Fruit fly (Drosophila melanogaster) whole organism, embryonic: ENCODE measurements around the gene CG8236.

Experiments used
- Atf3 ChIP-seq: fragments of 200-800 bp; sonication (Bioruptor generic); optimal IDR thresholded peaks from 3 replicates; lab custom pipeline; 2016; ENCODE audit warnings: missing biosample characterization, missing genetic modification characterization
- Awh ChIP-seq: fragments of 200-800 bp; sonication (Bioruptor generic); IDR thresholded peaks from 2 replicates; pipeline ENCODE4, ENCODE4 v1.3.6; 2022; ENCODE audit warnings: missing biosample characterization, missing genetic modification characterization
- Blimp-1 ChIP-seq: fragments of 200-800 bp; sonication (Bioruptor generic); optimal IDR thresholded peaks from 3 replicates; lab custom pipeline; 2018; ENCODE audit warnings: missing biosample characterization, missing genetic modification characterization, mild to moderate bottlenecking, moderate library complexity, missing genetic modification reagents
- CG1024 ChIP-seq: fragments of 200-800 bp; sonication (Bioruptor generic); IDR thresholded peaks from 2 replicates; pipeline ENCODE4 v1.3.6; 2022; ENCODE audit warnings: missing biosample characterization, missing genetic modification characterization
- CG10431 ChIP-seq: fragments of 200-800 bp; sonication (Bioruptor generic); optimal IDR thresholded peaks from 3 replicates; lab custom pipeline; 2018; ENCODE audit warnings: missing biosample characterization, mild to moderate bottlenecking, missing genetic modification characterization
- CG11085 ChIP-seq: fragments of 200-800 bp; sonication (Bioruptor generic); IDR thresholded peaks from 2 replicates; pipeline ENCODE4 v1.3.6; 2022; ENCODE audit warnings: missing biosample characterization, missing genetic modification characterization
- CG11723 ChIP-seq: fragments of 200-800 bp; sonication (Bioruptor generic); optimal IDR thresholded peaks from 2 replicates; lab custom pipeline; 2017; ENCODE audit warnings: missing biosample characterization, mild to moderate bottlenecking, missing genetic modification characterization
- CG12299 ChIP-seq: fragments of 200-800 bp; sonication (Bioruptor generic); optimal IDR thresholded peaks from 2 replicates; lab custom pipeline; 2018; ENCODE audit warnings: missing biosample characterization, mild to moderate bottlenecking, missing genetic modification characterization
- CG15011 ChIP-seq: fragments of 200-800 bp; sonication (Bioruptor generic); optimal IDR thresholded peaks from 3 replicates; lab custom pipeline; 2018; ENCODE audit warnings: missing biosample characterization, mild to moderate bottlenecking, missing genetic modification characterization
- CG1529 ChIP-seq: fragments of 200-800 bp; sonication (Bioruptor generic); optimal IDR thresholded peaks from 3 replicates; lab custom pipeline; 2018; ENCODE audit warnings: missing biosample characterization, missing genetic modification characterization
- CG15696 ChIP-seq: fragments of 200-800 bp; sonication (Bioruptor generic); optimal IDR thresholded peaks from 2 replicates; lab custom pipeline; 2019; ENCODE audit warnings: missing biosample characterization, mild to moderate bottlenecking, missing genetic modification characterization, moderate library complexity
- CG16779 ChIP-seq: fragments of 200-800 bp; sonication (Bioruptor generic); IDR thresholded peaks from 2 replicates; pipeline ENCODE4 v1.3.6; 2022; ENCODE audit warnings: missing biosample characterization, missing genetic modification characterization
- CG18764 ChIP-seq: fragments of 200-800 bp; sonication (Bioruptor generic); optimal IDR thresholded peaks from 3 replicates; lab custom pipeline; 2016; ENCODE audit warnings: missing biosample characterization, missing genetic modification characterization
- CG2202 ChIP-seq: fragments of 200-800 bp; sonication (Bioruptor generic); optimal IDR thresholded peaks from 2 replicates; lab custom pipeline; 2018; ENCODE audit warnings: missing biosample characterization, mild to moderate bottlenecking, missing genetic modification characterization
- CG30403 ChIP-seq: fragments of 200-800 bp; sonication (Bioruptor generic); optimal IDR thresholded peaks from 3 replicates; lab custom pipeline; 2016; ENCODE audit warnings: missing biosample characterization, missing genetic modification characterization
- CG34376 ChIP-seq: fragments of 200-800 bp; sonication (Bioruptor generic); optimal IDR thresholded peaks from 2 replicates; lab custom pipeline; 2018; ENCODE audit warnings: missing biosample characterization, mild to moderate bottlenecking, missing genetic modification characterization
- CG3838 ChIP-seq: fragments of 200-800 bp; sonication (Bioruptor generic); optimal IDR thresholded peaks from 3 replicates; lab custom pipeline; 2016; ENCODE audit warnings: missing biosample characterization, missing genetic modification characterization
- CG4617 ChIP-seq: fragments of 200-800 bp; sonication (Bioruptor generic); optimal IDR thresholded peaks from 3 replicates; lab custom pipeline; 2016; ENCODE audit warnings: missing biosample characterization, missing genetic modification characterization, borderline replicate concordance
- CG5180 ChIP-seq: fragments of 200-800 bp; sonication (Bioruptor generic); optimal IDR thresholded peaks from 3 replicates; lab custom pipeline; 2017; ENCODE audit warnings: missing biosample characterization, missing genetic modification characterization, mild to moderate bottlenecking, moderate library complexity, missing genetic modification reagents
- CG9609 ChIP-seq: fragments of 200-800 bp; sonication (Bioruptor generic); optimal IDR thresholded peaks from 3 replicates; lab custom pipeline; 2016; ENCODE audit warnings: missing biosample characterization, missing genetic modification characterization
- Doc2 ChIP-seq: fragments of 200-800 bp; sonication (Bioruptor generic); IDR thresholded peaks from 2 replicates; pipeline ENCODE4 v1.3.6; 2022; ENCODE audit warnings: missing biosample characterization, missing genetic modification characterization
- E2f2 ChIP-seq: fragments of 200-800 bp; sonication (Bioruptor generic); IDR thresholded peaks from 2 replicates; pipeline ENCODE4 v1.3.6; 2022; ENCODE audit warnings: missing biosample characterization, missing genetic modification characterization
- Hand ChIP-seq: fragments of 200-800 bp; sonication (Bioruptor generic); optimal IDR thresholded peaks from 2 replicates; lab custom pipeline; 2017; ENCODE audit warnings: mild to moderate bottlenecking, missing biosample characterization, missing genetic modification reagents, missing genetic modification characterization
- HmgD ChIP-seq: fragments of 200-800 bp; sonication (Bioruptor generic); optimal IDR thresholded peaks from 3 replicates; lab custom pipeline; 2016; ENCODE audit warnings: missing biosample characterization, missing genetic modification characterization
- HmgZ ChIP-seq: fragments of 200-800 bp; sonication (Bioruptor generic); optimal IDR thresholded peaks from 2 replicates; lab custom pipeline; 2018; ENCODE audit warnings: missing biosample characterization, mild to moderate bottlenecking, missing genetic modification characterization
- Hmx ChIP-seq: fragments of 200-800 bp; sonication (Bioruptor generic); optimal IDR thresholded peaks from 2 replicates; lab custom pipeline; 2016; ENCODE audit warnings: missing biosample characterization, missing genetic modification characterization
- MTF-1 ChIP-seq: fragments of 200-800 bp; sonication (Bioruptor generic); optimal IDR thresholded peaks from 2 replicates; lab custom pipeline; 2018; ENCODE audit warnings: missing biosample characterization, mild to moderate bottlenecking, missing genetic modification characterization, borderline replicate concordance
- Scr ChIP-seq: fragments of 200-800 bp; sonication (Bioruptor generic); IDR thresholded peaks from 2 replicates; pipeline ENCODE4 v1.3.6; 2022; ENCODE audit warnings: missing biosample characterization, missing genetic modification characterization; ENCODE audit not compliant: partially characterized antibody
- Sox102F ChIP-seq: fragments of 200-800 bp; sonication (Bioruptor generic); optimal IDR thresholded peaks from 2 replicates; lab custom pipeline; 2018; ENCODE audit warnings: missing biosample characterization, mild to moderate bottlenecking, missing genetic modification characterization, moderate library complexity
- ara ChIP-seq: fragments of 200-800 bp; sonication (Bioruptor generic); IDR thresholded peaks from 2 replicates; pipeline ENCODE4 v1.3.6; 2022; ENCODE audit warnings: missing biosample characterization, missing genetic modification characterization
- ash1 ChIP-seq: fragments of 200-800 bp; sonication (Bioruptor generic); optimal IDR thresholded peaks from 2 replicates; lab custom pipeline; 2018; ENCODE audit warnings: missing biosample characterization, mild to moderate bottlenecking, missing genetic modification characterization
- br ChIP-seq: fragments of >200 bp; optimal IDR thresholded peaks from 2 replicates; lab custom pipeline; 2017
- bsh ChIP-seq, 2 experiments: fragments of 200-800 bp; sonication (Bioruptor generic); optimal IDR thresholded peaks; 2 replicates each; lab custom pipeline; 2017 to 2018; ENCODE audit warnings: mild to moderate bottlenecking in 2 of 2, missing biosample characterization in 2 of 2, missing genetic modification characterization in 2 of 2, moderate library complexity in 1 of 2
- chm ChIP-seq: fragments of 200-800 bp; sonication (Bioruptor generic); IDR thresholded peaks from 2 replicates; pipeline ENCODE4 v1.3.6; 2022; ENCODE audit warnings: missing biosample characterization, missing genetic modification characterization
- danr ChIP-seq: fragments of 200-800 bp; sonication (Bioruptor generic); IDR thresholded peaks from 2 replicates; pipeline ENCODE4 v1.3.6; 2022; ENCODE audit warnings: missing biosample characterization, missing genetic modification characterization
- en ChIP-seq: fragments of 200-800 bp; sonication (Bioruptor generic); optimal IDR thresholded peaks from 2 replicates; lab custom pipeline; 2016; ENCODE audit warnings: missing biosample characterization, missing genetic modification characterization
- grn ChIP-seq: fragments of 200-800 bp; sonication (Bioruptor generic); optimal IDR thresholded peaks from 3 replicates; lab custom pipeline; 2017; ENCODE audit warnings: missing biosample characterization, missing genetic modification characterization
- gro ChIP-seq: fragments of 200-800 bp; sonication (Bioruptor generic); optimal IDR thresholded peaks from 2 replicates; lab custom pipeline; 2016; ENCODE audit warnings: missing biosample characterization, missing genetic modification characterization
- her ChIP-seq: fragments of 200-800 bp; sonication (Bioruptor generic); optimal IDR thresholded peaks from 2 replicates; lab custom pipeline; 2016; ENCODE audit warnings: missing biosample characterization, missing genetic modification characterization
- ken ChIP-seq: fragments of 200-800 bp; sonication (Bioruptor generic); IDR thresholded peaks from 3 replicates; pipeline ENCODE4 v1.3.6; 2022; ENCODE audit warnings: missing biosample characterization, missing genetic modification characterization
- lmd ChIP-seq: fragments of 200-800 bp; sonication (Bioruptor generic); IDR thresholded peaks from 2 replicates; pipeline ENCODE4 v1.3.6; 2022; ENCODE audit warnings: missing biosample characterization, missing genetic modification characterization
- mam ChIP-seq: fragments of 200-800 bp; sonication (Bioruptor generic); optimal IDR thresholded peaks from 3 replicates; lab custom pipeline; 2016; ENCODE audit warnings: missing biosample characterization, missing genetic modification characterization
- mirr ChIP-seq: fragments of 200-800 bp; sonication (Bioruptor generic); optimal IDR thresholded peaks from 3 replicates; lab custom pipeline; 2018; ENCODE audit warnings: missing biosample characterization, mild to moderate bottlenecking, missing genetic modification characterization
- mld ChIP-seq: fragments of 200-800 bp; sonication (Bioruptor generic); IDR thresholded peaks from 3 replicates; pipeline ENCODE4 v1.3.6; 2022; ENCODE audit warnings: missing biosample characterization, missing genetic modification characterization; ENCODE audit not compliant: partially characterized antibody
- nerfin-2 ChIP-seq: fragments of 200-800 bp; sonication (Bioruptor generic); IDR thresholded peaks from 2 replicates; pipeline ENCODE4 v1.3.6; 2022; ENCODE audit warnings: missing biosample characterization, missing genetic modification characterization; ENCODE audit not compliant: partially characterized antibody
- otp ChIP-seq: fragments of 200-800 bp; sonication (Bioruptor generic); IDR thresholded peaks from 3 replicates; pipeline ENCODE4, ENCODE4 v1.3.6; 2022; ENCODE audit warnings: missing biosample characterization, missing genetic modification characterization
- rib ChIP-seq: fragments of 200-800 bp; sonication (Bioruptor generic); IDR thresholded peaks from 2 replicates; pipeline ENCODE4 v1.3.6; 2022; ENCODE audit warnings: missing biosample characterization, missing genetic modification characterization
- ttk ChIP-seq: fragments of 200-800 bp; sonication (Bioruptor generic); IDR thresholded peaks from 2 replicates; pipeline ENCODE4 v2.1.2; 2022; ENCODE audit warnings: missing biosample characterization, missing genetic modification characterization
- tup ChIP-seq: fragments of 200-800 bp; sonication (Bioruptor generic); optimal IDR thresholded peaks from 2 replicates; lab custom pipeline; 2016; ENCODE audit warnings: missing biosample characterization, mild to moderate bottlenecking, missing genetic modification characterization, moderate library complexity
- usp ChIP-seq: fragments of >200 bp; optimal IDR thresholded peaks from 2 replicates; lab custom pipeline; 2017; ENCODE audit warnings: missing biosample characterization, missing genetic modification characterization
- wdn ChIP-seq: fragments of 200-800 bp; sonication (Bioruptor generic); IDR thresholded peaks from 2 replicates; pipeline ENCODE4 v1.3.6; 2022; ENCODE audit warnings: missing biosample characterization, missing genetic modification characterization
- wor ChIP-seq: fragments of 200-800 bp; sonication (Bioruptor generic); IDR thresholded peaks from 2 replicates; pipeline ENCODE4 v1.3.6; 2022; ENCODE audit warnings: missing biosample characterization, missing genetic modification characterization

CG8236 gene

dm6 chr3R:8801126-8801762 is 32.0 kb downstream of the CG8236 start, which contains the start of the genes Pif1A, Pif1B and CCT7 (continued):
- TF ChIP-seq ttk (GFP tag; lab: Robert Waterston, UW) (no peak), bsh (GFP tag; optimal IDR thresholded peaks at IDR 0.05; lab: Kevin White, UChicago) (no peak), MTF-1 (no peak), wor (GFP tag; lab: Robert Waterston, UW) (no peak), CG2202 (no peak), CG12299 (tag; lab: Kevin White, UChicago) (peak; percentile 33), Awh (GFP tag; lab: Robert Waterston, UW) (no peak), HmgD (GFP tag; lab: Kevin White, UChicago) (no peak), ara (no peak), CG11085 (no peak), CG18764 (GFP tag; lab: Kevin White, UChicago) (no peak), HmgZ (peak; percentile 25), usp (no peak), danr (GFP tag; lab: Robert Waterston, UW) (no peak), CG5180 (GFP tag; lab: Kevin White, UChicago) (no peak), otp (GFP tag; lab: Robert Waterston, UW) (no peak), Hand (GFP tag; lab: Kevin White, UChicago) (no peak), wdn (GFP tag; lab: Robert Waterston, UW) (no peak), mam (GFP tag; lab: Kevin White, UChicago) (peak; percentile 17), gro (no peak), CG1024 (no peak), E2f2 (GFP tag; lab: Robert Waterston, UW) (peak; percentile 85), rib (no peak), CG10431 (GFP tag; lab: Kevin White, UChicago) (no peak), mld (GFP tag; lab: Robert Waterston, UW) (peak; percentile 49; the same call in 1 of the 3 replicates), Sox102F (GFP tag; lab: Kevin White, UChicago) (no peak), CG16779 (no peak), Scr (GFP tag; lab: Robert Waterston, UW) (peak; percentile 95), chm (no peak), grn (GFP tag; lab: Kevin White, UChicago) (no peak), ash1 (GFP tag; lab: Kevin White, UChicago) (no peak), tup (GFP tag; lab: Kevin White, UChicago) (no peak), ken (GFP tag; lab: Robert Waterston, UW) (no peak), CG15696 (tag; lab: Kevin White, UChicago) (no peak), br (no peak), CG30403 (GFP tag; lab: Kevin White, UChicago) (peak; percentile 28), CG3838 (GFP tag; lab: Kevin White, UChicago) (no peak), Doc2 (no peak), CG9609 (GFP tag; lab: Kevin White, UChicago) (peak; percentile 27), lmd (no peak), Blimp-1 (no peak), Hmx (GFP tag; lab: Kevin White, UChicago) (no peak), nerfin-2 (GFP tag; lab: Robert Waterston, UW) (peak; percentile 94), CG1529 (GFP tag; lab: Kevin White, UChicago) (no peak), Atf3 (peak; percentile 74), CG4617 (peak; percentile 56), CG11723 (GFP tag; lab: Kevin White, UChicago) (no peak), mirr (GFP tag; lab: Kevin White, UChicago) (no peak), CG34376 (peak; percentile 29), her (GFP tag; lab: Kevin White, UChicago) (no peak), en (GFP tag; lab: Kevin White, UChicago) (no peak), CG15011 (GFP tag; lab: Kevin White, UChicago) (no peak)
